Fruit fly (Drosophila melanogaster) whole organism, embryonic: ENCODE data around the gene fd102C.
A peak's percentile ranks its signal among the peaks of the same experiment; 100 is the strongest.

ENCODE experiments used
- ATbp ChIP-seq: fragments of 200-800 bp; sonication (Bioruptor generic); optimal IDR thresholded peaks from 2 replicates; lab custom pipeline; 2017; ENCODE audit warnings: missing biosample characterization, mild to moderate bottlenecking, missing genetic modification characterization, missing genetic modification reagents
- B-H1 ChIP-seq: fragments of 200-800 bp; sonication (Bioruptor generic); IDR thresholded peaks from 3 replicates; pipeline ENCODE4 v1.3.6; 2022; ENCODE audit warnings: missing biosample characterization, missing genetic modification characterization
- Bgb ChIP-seq: fragments of 200-800 bp; sonication (Bioruptor generic); IDR thresholded peaks from 2 replicates; pipeline ENCODE4 v1.3.6; 2022; ENCODE audit warnings: missing biosample characterization, missing genetic modification characterization; ENCODE audit not compliant: partially characterized antibody
- CG11560 ChIP-seq: fragments of 200-800 bp; sonication (Bioruptor generic); IDR thresholded peaks from 3 replicates; pipeline ENCODE4 v1.3.6; 2022; ENCODE audit warnings: missing biosample characterization, missing genetic modification characterization
- CG1233 ChIP-seq: fragments of 200-800 bp; sonication (Bioruptor generic); optimal IDR thresholded peaks from 4 replicates; lab custom pipeline; 2018; ENCODE audit warnings: missing biosample characterization, mild to moderate bottlenecking, missing genetic modification characterization
- CG15269 ChIP-seq: fragments of 200-800 bp; sonication (Bioruptor generic); optimal IDR thresholded peaks from 2 replicates; lab custom pipeline; 2018; ENCODE audit warnings: missing biosample characterization, mild to moderate bottlenecking, missing genetic modification characterization, moderate library complexity
- CG15514 ChIP-seq: fragments of 200-800 bp; sonication (Bioruptor generic); optimal IDR thresholded peaks from 3 replicates; lab custom pipeline; 2017; ENCODE audit warnings: missing biosample characterization, missing genetic modification characterization, mild to moderate bottlenecking, moderate library complexity, missing genetic modification reagents
- CG15696 ChIP-seq: fragments of 200-800 bp; sonication (Bioruptor generic); optimal IDR thresholded peaks from 2 replicates; lab custom pipeline; 2019; ENCODE audit warnings: missing biosample characterization, mild to moderate bottlenecking, missing genetic modification characterization, moderate library complexity
- CG16779 ChIP-seq: fragments of 200-800 bp; sonication (Bioruptor generic); IDR thresholded peaks from 2 replicates; pipeline ENCODE4 v1.3.6; 2022; ENCODE audit warnings: missing biosample characterization, missing genetic modification characterization
- CG2116 ChIP-seq: fragments of 200-800 bp; sonication (Bioruptor generic); optimal IDR thresholded peaks from 3 replicates; lab custom pipeline; 2018; ENCODE audit warnings: missing biosample characterization, mild to moderate bottlenecking, missing genetic modification characterization
- CG2875 ChIP-seq: fragments of 200-800 bp; sonication (Bioruptor generic); optimal IDR thresholded peaks from 2 replicates; lab custom pipeline; 2017; ENCODE audit warnings: missing biosample characterization, mild to moderate bottlenecking, missing genetic modification characterization, missing genetic modification reagents
- CG3281 ChIP-seq: fragments of 200-800 bp; sonication (Bioruptor generic); optimal IDR thresholded peaks from 3 replicates; lab custom pipeline; 2017; ENCODE audit warnings: missing biosample characterization, mild to moderate bottlenecking, missing genetic modification characterization
- CG33213 ChIP-seq: fragments of 200-800 bp; sonication (Bioruptor generic); optimal IDR thresholded peaks from 3 replicates; lab custom pipeline; 2016; ENCODE audit warnings: missing biosample characterization, missing genetic modification characterization
- CG33557 ChIP-seq: fragments of 200-800 bp; sonication (Bioruptor generic); optimal IDR thresholded peaks from 2 replicates; lab custom pipeline; 2019; ENCODE audit warnings: missing biosample characterization, mild to moderate bottlenecking, missing genetic modification characterization, moderate library complexity
- CG6254 ChIP-seq: fragments of 200-800 bp; sonication (Bioruptor generic); optimal IDR thresholded peaks from 3 replicates; lab custom pipeline; 2017; ENCODE audit warnings: mild to moderate bottlenecking, missing biosample characterization, missing genetic modification reagents, missing genetic modification characterization
- CG7357 ChIP-seq: fragments of 200-800 bp; sonication (Bioruptor generic); IDR thresholded peaks from 3 replicates; pipeline ENCODE4 v1.3.6; 2022; ENCODE audit warnings: missing biosample characterization, missing genetic modification characterization
- CG8089 ChIP-seq: fragments of 200-800 bp; sonication (Bioruptor generic); optimal IDR thresholded peaks from 3 replicates; lab custom pipeline; 2016; ENCODE audit warnings: missing biosample characterization, missing genetic modification characterization
- CG8281 ChIP-seq: fragments of 200-800 bp; sonication (Bioruptor generic); optimal IDR thresholded peaks from 2 replicates; lab custom pipeline; 2018; ENCODE audit warnings: missing biosample characterization, mild to moderate bottlenecking, missing genetic modification characterization, moderate library complexity
- CG8290 ChIP-seq, 3 experiments: fragments of 200-800 bp; sonication (Bioruptor generic); optimal IDR thresholded peaks; 2 replicates each; lab custom pipeline; 2016 to 2019; ENCODE audit warnings: missing biosample characterization in 3 of 3, missing genetic modification characterization in 3 of 3, mild to moderate bottlenecking in 2 of 3, moderate library complexity in 1 of 3
- CG9797 ChIP-seq: fragments of 200-800 bp; sonication (Bioruptor generic); optimal IDR thresholded peaks from 3 replicates; lab custom pipeline; 2018; ENCODE audit warnings: missing biosample characterization, mild to moderate bottlenecking, missing genetic modification characterization
- CoRest ChIP-seq: fragments of 200-800 bp; sonication (Bioruptor generic); optimal IDR thresholded peaks from 3 replicates; lab custom pipeline; 2018; ENCODE audit warnings: missing biosample characterization, mild to moderate bottlenecking, missing genetic modification characterization, moderate library complexity
- Dbx ChIP-seq: fragments of 200-800 bp; sonication (Bioruptor generic); IDR thresholded peaks from 3 replicates; pipeline ENCODE4 v1.3.6; 2022; ENCODE audit warnings: missing biosample characterization, missing genetic modification characterization
- Dfd ChIP-seq, 2 experiments: fragments of >200 bp; optimal IDR thresholded peaks; 2 replicates each; lab custom pipeline; 2017; ENCODE audit warnings: missing biosample characterization in 2 of 2, missing genetic modification characterization in 2 of 2
- E2f1 ChIP-seq: fragments of 200-800 bp; sonication (Bioruptor generic); IDR thresholded peaks from 2 replicates; pipeline ENCODE4 v1.3.6; 2022; ENCODE audit warnings: missing biosample characterization, missing genetic modification characterization
- HLHmδ ChIP-seq: fragments of 200-800 bp; sonication (Bioruptor generic); optimal IDR thresholded peaks from 2 replicates; lab custom pipeline; 2018; ENCODE audit warnings: missing biosample characterization, mild to moderate bottlenecking, missing genetic modification characterization, moderate library complexity
- Lpt ChIP-seq: fragments of >200 bp; optimal IDR thresholded peaks from 2 replicates; lab custom pipeline; 2018; ENCODE audit warnings: missing biosample characterization, missing genetic modification characterization
- Mrtf ChIP-seq: fragments of 200-800 bp; sonication (Bioruptor generic); IDR thresholded peaks from 3 replicates; pipeline ENCODE4 v1.3.6; 2022; ENCODE audit warnings: missing biosample characterization, missing genetic modification characterization
- Myb ChIP-seq: fragments of 200-800 bp; sonication (Bioruptor generic); optimal IDR thresholded peaks from 2 replicates; lab custom pipeline; 2016; ENCODE audit warnings: missing biosample characterization, missing genetic modification characterization
- Oaz ChIP-seq: fragments of 200-800 bp; sonication (Bioruptor generic); IDR thresholded peaks from 2 replicates; pipeline ENCODE4 v1.3.6; 2022; ENCODE audit warnings: missing biosample characterization, missing genetic modification characterization
- Sin3A ChIP-seq: fragments of >200 bp; optimal IDR thresholded peaks from 2 replicates; lab custom pipeline; 2018
- TFAM ChIP-seq: fragments of 200-800 bp; sonication (Bioruptor generic); optimal IDR thresholded peaks from 2 replicates; lab custom pipeline; 2017; ENCODE audit warnings: missing biosample characterization, missing genetic modification characterization, inconsistent platforms
- Taf1 ChIP-seq: fragments of 200-800 bp; sonication (Bioruptor generic); IDR thresholded peaks from 2 replicates; pipeline ENCODE4 v1.3.6; 2022; ENCODE audit warnings: missing biosample characterization, missing genetic modification characterization
- Xbp1 ChIP-seq: fragments of 200-800 bp; sonication (Bioruptor generic); optimal IDR thresholded peaks from 3 replicates; lab custom pipeline; 2016; ENCODE audit warnings: missing biosample characterization, mild to moderate bottlenecking, missing genetic modification characterization
- bbx ChIP-seq: fragments of 200-800 bp; sonication (Bioruptor generic); IDR thresholded peaks from 2 replicates; pipeline ENCODE4 v1.3.6; 2022; ENCODE audit warnings: missing biosample characterization, missing genetic modification characterization; ENCODE audit not compliant: partially characterized antibody
- br ChIP-seq: fragments of >200 bp; optimal IDR thresholded peaks from 2 replicates; lab custom pipeline; 2017
- chm ChIP-seq: fragments of 200-800 bp; sonication (Bioruptor generic); IDR thresholded peaks from 2 replicates; pipeline ENCODE4 v1.3.6; 2022; ENCODE audit warnings: missing biosample characterization, missing genetic modification characterization
- dmrt11E ChIP-seq: fragments of 200-800 bp; sonication (Bioruptor generic); optimal IDR thresholded peaks from 3 replicates; lab custom pipeline; 2018; ENCODE audit warnings: missing biosample characterization, mild to moderate bottlenecking, missing genetic modification characterization, moderate library complexity
- dmrt99B ChIP-seq: fragments of 200-800 bp; sonication (Bioruptor generic); optimal IDR thresholded peaks from 2 replicates; lab custom pipeline; 2018; ENCODE audit warnings: missing biosample characterization, mild to moderate bottlenecking, missing genetic modification characterization, moderate library complexity
- ewg ChIP-seq: fragments of 200-800 bp; sonication (Bioruptor generic); optimal IDR thresholded peaks from 3 replicates; lab custom pipeline; 2017; ENCODE audit warnings: mild to moderate bottlenecking, missing biosample characterization, missing genetic modification reagents, missing genetic modification characterization
- fu2 ChIP-seq: fragments of 200-800 bp; sonication (Bioruptor generic); optimal IDR thresholded peaks from 2 replicates; lab custom pipeline; 2016; ENCODE audit warnings: missing biosample characterization, missing genetic modification characterization
- gt ChIP-seq: fragments of 200-800 bp; sonication (Bioruptor generic); IDR thresholded peaks from 2 replicates; pipeline ENCODE4 v1.3.6; 2022; ENCODE audit warnings: missing biosample characterization, missing genetic modification characterization
- ham ChIP-seq: fragments of 200-800 bp; sonication (Bioruptor generic); IDR thresholded peaks from 2 replicates; pipeline ENCODE4 v1.3.6; 2022; ENCODE audit warnings: missing biosample characterization, missing genetic modification characterization
- hb ChIP-seq: fragments of 200-800 bp; sonication (Bioruptor generic); IDR thresholded peaks from 3 replicates; pipeline ENCODE4 v1.3.6; 2022; ENCODE audit warnings: missing biosample characterization, missing genetic modification characterization; ENCODE audit not compliant: partially characterized antibody
- org-1 ChIP-seq: fragments of 200-800 bp; sonication (Bioruptor generic); optimal IDR thresholded peaks from 2 replicates; lab custom pipeline; 2017; ENCODE audit warnings: missing biosample characterization, missing genetic modification characterization
- pnt ChIP-seq: fragments of 200-800 bp; sonication (Bioruptor generic); optimal IDR thresholded peaks from 3 replicates; lab custom pipeline; 2016; ENCODE audit warnings: missing biosample characterization, missing genetic modification characterization
- prd ChIP-seq, 3 experiments: fragments of >200 bp in 2 of 3; fragments of 200-800 bp in 1 of 3; sonication (Bioruptor generic) in 1 of 3; optimal IDR thresholded peaks in 2 of 3; IDR thresholded peaks in 1 of 3; 2 replicates in 2 of 3; 3 replicates in 1 of 3; pipeline versions ENCODE4 v1.3.6 to Lab custom; 2017 to 2022; ENCODE audit warnings: missing biosample characterization in 1 of 3, missing genetic modification characterization in 1 of 3
- sens ChIP-seq: fragments of 200-800 bp; sonication (Bioruptor generic); peaks from one replicate; lab custom pipeline; 2016; ENCODE audit warnings: missing biosample characterization, missing genetic modification characterization
- unc-4 ChIP-seq: fragments of 200-800 bp; sonication (Bioruptor generic); IDR thresholded peaks from 2 replicates; pipeline ENCODE4 v1.3.6; 2022; ENCODE audit warnings: missing biosample characterization, missing genetic modification characterization; ENCODE audit not compliant: partially characterized antibody
- yki ChIP-seq: fragments of >200 bp; optimal IDR thresholded peaks from 3 replicates; lab custom pipeline; 2018
- zf30C ChIP-seq: fragments of 200-800 bp; sonication (Bioruptor generic); optimal IDR thresholded peaks from 3 replicates; lab custom pipeline; 2018; ENCODE audit warnings: missing biosample characterization, mild to moderate bottlenecking, missing genetic modification characterization

The fd102C gene

dm6 chr4:866437-867216 is 22.3 kb upstream of the fd102C start, which contains the start of gene Gyf (continued):
- TF ChIP-seq Bgb (GFP tag; lab: Robert Waterston, UW) (no peak), B-H1 (GFP tag; lab: Robert Waterston, UW) (no peak), CG16779 (GFP tag; lab: Robert Waterston, UW) (no peak), CG8281 (no peak), Mrtf (GFP tag; lab: Robert Waterston, UW) (no peak), br (no peak), Lpt (GFP tag; lab: Kevin White, UChicago) (no peak), pnt (GFP tag; lab: Kevin White, UChicago) (no peak), Dfd (GFP tag; optimal IDR thresholded peaks at IDR 0.05; lab: Kevin White, UChicago) (peak in 1 of 2 experiments; percentile 91), CG11560 (tag; lab: Robert Waterston, UW) (no peak), CG33213 (GFP tag; lab: Kevin White, UChicago) (peak; percentile 75), CG33557 (GFP tag; lab: Kevin White, UChicago) (peak; percentile 13), CG15269 (tag; lab: Kevin White, UChicago) (no peak), org-1 (GFP tag; lab: Kevin White, UChicago) (no peak), chm (GFP tag; lab: Robert Waterston, UW) (no peak), Myb (peak; percentile 30), fu2 (GFP tag; lab: Kevin White, UChicago) (peak; percentile 31), TFAM (no peak), CG3281 (GFP tag; lab: Kevin White, UChicago) (no peak), yki (lab: Kevin White, UChicago) (no peak), HLHmδ (GFP tag; lab: Kevin White, UChicago) (no peak), Sin3A (lab: Kevin White, UChicago) (peak; percentile 27), CG8089 (GFP tag; lab: Kevin White, UChicago) (peak; percentile 86), CG15696 (tag; lab: Kevin White, UChicago) (peak; percentile 26), hb (GFP tag; lab: Robert Waterston, UW) (no peak), CoRest (tag; lab: Kevin White, UChicago) (no peak), dmrt11E (tag; lab: Kevin White, UChicago) (peak; percentile 29), ATbp (no peak), zf30C (no peak), gt (no peak), CG15514 (GFP tag; lab: Kevin White, UChicago) (no peak), CG2116 (GFP tag; lab: Kevin White, UChicago) (peak; percentile 48), sens (peak; percentile 74), Dbx (GFP tag; lab: Robert Waterston, UW) (no peak), dmrt99B (tag; lab: Kevin White, UChicago) (no peak), Taf1 (no peak), CG6254 (GFP tag; lab: Kevin White, UChicago) (no peak), CG7357 (GFP tag; lab: Robert Waterston, UW) (peak; percentile 99), CG1233 (GFP tag; lab: Kevin White, UChicago) (no peak), CG9797 (GFP tag; lab: Kevin White, UChicago) (peak; percentile 78), prd (optimal IDR thresholded peaks at IDR 0.05; lab: Kevin White, UChicago) (no peak), prd (GFP tag; IDR thresholded peaks at IDR 0.05; lab: Robert Waterston, UW) (no peak), E2f1 (GFP tag; lab: Robert Waterston, UW) (no peak), bbx (GFP tag; lab: Robert Waterston, UW) (no peak), CG8290 (GFP tag; optimal IDR thresholded peaks at IDR 0.05; lab: Kevin White, UChicago) (peak; percentile 90), CG8290 (tag; optimal IDR thresholded peaks at IDR 0.05; lab: Kevin White, UChicago) (peak; percentile 77 to 93), CG2875 (GFP tag; lab: Kevin White, UChicago) (no peak), unc-4 (GFP tag; lab: Robert Waterston, UW) (no peak), ewg (GFP tag; lab: Kevin White, UChicago) (no peak), Oaz (GFP tag; lab: Robert Waterston, UW) (no peak), ham (GFP tag; lab: Robert Waterston, UW) (no peak), Xbp1 (GFP tag; lab: Kevin White, UChicago) (peak; percentile 50)
